Worm (Caenorhabditis elegans) whole organism, mixed stage, embryonic: Measurements from ENCODE around the gene wah-1.

ENCODE experiments used
- M03D4.4 ChIP-seq: sonication (generic microtip); optimal IDR thresholded peaks from 2 replicates; lab custom pipeline; 2017; ENCODE audit warnings: mild to moderate bottlenecking, missing genetic modification characterization, missing compliant biosample characterization
- blmp-1 ChIP-seq: fragments of 150-350 bp; optimal IDR thresholded peaks from 2 replicates; lab custom pipeline; 2014; ENCODE audit warnings: missing biosample characterization, missing genetic modification characterization
- ceh-43 ChIP-seq: fragments of 200-800 bp; sonication (Bioruptor generic); optimal IDR thresholded peaks from 2 replicates; lab custom pipeline; 2018; ENCODE audit warnings: mild to moderate bottlenecking, missing genetic modification characterization, moderate library complexity, missing compliant biosample characterization
- ceh-83 ChIP-seq: fragments of 200-800 bp; sonication (Bioruptor generic); optimal IDR thresholded peaks from 2 replicates; lab custom pipeline; 2018; ENCODE audit warnings: mild to moderate bottlenecking, missing genetic modification characterization, missing compliant biosample characterization
- cnd-1 ChIP-seq: fragments of 200-800 bp; sonication (Bioruptor generic); optimal IDR thresholded peaks from 2 replicates; lab custom pipeline; 2018; ENCODE audit warnings: mild to moderate bottlenecking, missing genetic modification characterization, missing compliant biosample characterization
- drap-1 ChIP-seq: fragments of 200-800 bp; sonication (Bioruptor generic); optimal IDR thresholded peaks from 3 replicates; lab custom pipeline; 2018; ENCODE audit warnings: mild to moderate bottlenecking, missing genetic modification characterization, missing compliant biosample characterization
- elt-1 ChIP-seq: sonication (generic microtip); optimal IDR thresholded peaks from 2 replicates; lab custom pipeline; 2017; ENCODE audit warnings: missing genetic modification characterization, mild to moderate bottlenecking, missing compliant biosample characterization, antibody characterized with exemption, moderate library complexity, borderline replicate concordance; ENCODE audit not compliant: insufficient read depth
- ham-2 ChIP-seq: fragments of 200-800 bp; sonication (Bioruptor generic); optimal IDR thresholded peaks from 2 replicates; lab custom pipeline; 2018; ENCODE audit warnings: mild to moderate bottlenecking, missing genetic modification characterization, missing compliant biosample characterization
- hlh-1 ChIP-seq: fragments of 150-350 bp; optimal IDR thresholded peaks from 2 replicates; lab custom pipeline; 2014; ENCODE audit warnings: missing biosample characterization, missing genetic modification reagents, missing genetic modification characterization
- lin-13 ChIP-seq: fragments of 150-350 bp; optimal IDR thresholded peaks from 2 replicates; lab custom pipeline; 2014; ENCODE audit warnings: missing biosample characterization, missing genetic modification characterization
- lin-32 ChIP-seq: fragments of 200-800 bp; sonication (Bioruptor generic); optimal IDR thresholded peaks from 2 replicates; lab custom pipeline; 2018; ENCODE audit warnings: mild to moderate bottlenecking, missing genetic modification characterization, missing compliant biosample characterization
- lsy-2 ChIP-seq: fragments of 150-350 bp; optimal IDR thresholded peaks from 2 replicates; lab custom pipeline; 2014; ENCODE audit warnings: missing biosample characterization, missing genetic modification characterization
- mab-5 ChIP-seq: fragments of 150-350 bp; optimal IDR thresholded peaks from 2 replicates; lab custom pipeline; 2014; ENCODE audit warnings: missing biosample characterization, missing genetic modification characterization
- mep-1 ChIP-seq: fragments of 150-350 bp; optimal IDR thresholded peaks from 2 replicates; lab custom pipeline; 2017; ENCODE audit warnings: missing biosample characterization, missing genetic modification reagents, missing genetic modification characterization, inconsistent platforms
- mls-2 ChIP-seq: sonication (generic microtip); optimal IDR thresholded peaks from 2 replicates; lab custom pipeline; 2016; ENCODE audit warnings: mild to moderate bottlenecking, missing genetic modification characterization, moderate library complexity, missing compliant biosample characterization
- nhr-12 ChIP-seq: fragments of 150-350 bp; optimal IDR thresholded peaks from 2 replicates; lab custom pipeline; 2014; ENCODE audit warnings: missing biosample characterization, missing genetic modification characterization
- nhr-2 ChIP-seq: fragments of 150-350 bp; optimal IDR thresholded peaks from 2 replicates; lab custom pipeline; 2014; ENCODE audit warnings: missing biosample characterization, missing genetic modification characterization
- nhr-237 ChIP-seq: fragments of 150-350 bp; optimal IDR thresholded peaks from 2 replicates; lab custom pipeline; 2014; ENCODE audit warnings: missing biosample characterization, missing genetic modification characterization
- nhr-28 ChIP-seq: fragments of 150-350 bp; optimal IDR thresholded peaks from 2 replicates; lab custom pipeline; 2014; ENCODE audit warnings: missing biosample characterization, missing genetic modification characterization
- nhr-76 ChIP-seq: sonication (generic microtip); optimal IDR thresholded peaks from 2 replicates; lab custom pipeline; 2017; ENCODE audit warnings: missing biosample characterization, missing genetic modification characterization
- pha-4 ChIP-seq: fragments of 150-350 bp; optimal IDR thresholded peaks from 2 replicates; lab custom pipeline; 2018; ENCODE audit warnings: missing biosample characterization, missing genetic modification reagents, missing genetic modification characterization
- sem-2 ChIP-seq: fragments of 200-800 bp; sonication (Bioruptor generic); optimal IDR thresholded peaks from 2 replicates; lab custom pipeline; 2018; ENCODE audit warnings: mild to moderate bottlenecking, missing genetic modification characterization, missing compliant biosample characterization
- snpc-4 ChIP-seq: fragments of 150-350 bp; optimal IDR thresholded peaks from 2 replicates; lab custom pipeline; 2014; ENCODE audit warnings: missing biosample characterization, missing genetic modification characterization
- sptf-1 ChIP-seq: sonication (generic microtip); optimal IDR thresholded peaks from 2 replicates; lab custom pipeline; 2017; ENCODE audit warnings: mild to moderate bottlenecking, missing genetic modification characterization, moderate library complexity, missing compliant biosample characterization
- tbx-8 ChIP-seq: fragments of 200-800 bp; sonication (Bioruptor generic); optimal IDR thresholded peaks from 2 replicates; lab custom pipeline; 2018; ENCODE audit warnings: mild to moderate bottlenecking, missing genetic modification characterization, moderate library complexity, missing compliant biosample characterization
- unc-120 ChIP-seq: sonication (generic microtip); optimal IDR thresholded peaks from 2 replicates; lab custom pipeline; 2017; ENCODE audit warnings: missing genetic modification characterization, missing compliant biosample characterization; ENCODE audit not compliant: poor library complexity, severe bottlenecking
- unc-39 ChIP-seq: fragments of 150-350 bp; optimal IDR thresholded peaks from 2 replicates; lab custom pipeline; 2014; ENCODE audit warnings: missing biosample characterization, missing genetic modification characterization
- unc-62 ChIP-seq: fragments of 150-350 bp; optimal IDR thresholded peaks from 2 replicates; lab custom pipeline; 2014; ENCODE audit warnings: missing biosample characterization, missing genetic modification reagents, missing genetic modification characterization
- ztf-11 ChIP-seq: fragments of 150-350 bp; optimal IDR thresholded peaks from 2 replicates; lab custom pipeline; 2014; ENCODE audit warnings: missing biosample characterization, missing genetic modification characterization

wah-1 gene

DNA sequence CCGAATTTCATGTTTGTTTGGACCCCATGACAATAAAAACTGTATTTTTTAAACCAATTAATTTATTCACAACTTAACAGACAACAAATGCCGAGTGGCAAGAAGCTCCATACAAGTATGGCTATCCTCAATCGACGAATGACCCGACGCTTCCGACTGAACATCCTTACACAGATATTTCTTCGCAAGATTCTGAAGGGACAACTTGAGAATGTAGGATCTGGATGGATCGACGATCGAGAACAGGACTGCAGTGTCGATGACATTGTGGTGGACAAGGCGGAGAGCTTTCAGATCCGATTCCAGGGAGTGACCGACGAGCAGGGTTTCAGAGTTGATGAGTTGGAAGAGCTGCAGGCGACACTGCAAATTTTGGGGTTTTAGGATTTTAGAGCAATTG is 9.6 kb downstream of the wah-1 start:
- TF ChIP-seq lin-32 (no peak), nhr-12 (tag; lab: Kevin White, UChicago) (no peak)

DNA sequence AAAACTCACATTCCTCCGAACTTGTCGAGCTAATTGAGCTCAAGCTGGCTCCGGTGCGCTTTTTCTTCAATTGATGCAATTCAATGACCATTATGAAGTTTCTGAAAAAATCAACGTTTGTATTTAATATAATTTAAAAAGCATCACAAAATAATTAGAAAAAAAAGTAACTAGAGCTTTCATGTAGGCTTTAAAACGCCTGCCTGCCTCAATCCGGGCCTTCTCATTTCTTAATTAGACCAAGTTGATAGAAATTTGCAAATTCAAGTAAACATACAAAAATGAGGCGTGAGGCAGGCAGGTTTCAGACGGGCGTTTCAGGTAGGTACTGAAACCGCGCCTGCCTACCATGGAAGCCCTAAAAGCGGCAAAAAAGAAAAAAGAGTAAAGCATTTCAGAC is 12.9 kb downstream of the wah-1 start, which contains the start of gene Y56A3A.33:
Gene Y56A3A.33, minus strand, starts transcription at position 101 of the 400 bp plus-strand sequence.
- TF ChIP-seq ceh-83 (GFP tag; lab: Kevin White, UChicago) (no peak), nhr-28 (tag; lab: Kevin White, UChicago) (no peak), sptf-1 (tag; lab: Kevin White, UChicago) (no peak)

DNA sequence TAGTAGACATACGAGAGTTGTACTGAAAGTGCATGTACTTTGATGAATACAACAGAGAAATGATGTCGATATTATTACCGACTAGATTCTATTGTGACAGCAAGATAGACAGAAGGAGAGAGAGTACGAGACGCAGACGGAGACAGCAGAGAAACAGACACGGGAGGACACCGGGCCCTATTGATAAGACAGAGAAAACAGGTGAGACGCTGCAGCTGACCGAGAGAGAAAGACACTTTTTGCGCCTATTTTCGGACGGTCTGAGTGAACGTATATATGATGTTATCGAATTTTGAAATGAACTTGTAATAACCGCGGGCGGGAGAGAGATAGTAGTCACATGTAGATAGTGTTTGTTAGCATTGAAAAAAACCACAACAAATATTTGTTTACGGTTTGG is 13.3 kb downstream of the wah-1 start:
- TF ChIP-seq mls-2, result no peak
- TF ChIP-seq M03D4.4 (tag; lab: Kevin White, UChicago), result no peak
- no peak for TF ChIP-seq nhr-76
- TF ChIP-seq lin-32, result no peak
- TF ChIP-seq pha-4 (tag; lab: Kevin White, UChicago), result peak; percentile 15
- peak; percentile 73 for TF ChIP-seq elt-1
- TF ChIP-seq sem-2, result no peak
- TF ChIP-seq blmp-1 (tag; lab: Kevin White, UChicago), result no peak
- no peak for TF ChIP-seq ceh-83 (GFP tag; lab: Kevin White, UChicago)
- peak; percentile 35 for TF ChIP-seq hlh-1
- TF ChIP-seq unc-120 (tag; lab: Kevin White, UChicago), result peak; percentile 8

DNA sequence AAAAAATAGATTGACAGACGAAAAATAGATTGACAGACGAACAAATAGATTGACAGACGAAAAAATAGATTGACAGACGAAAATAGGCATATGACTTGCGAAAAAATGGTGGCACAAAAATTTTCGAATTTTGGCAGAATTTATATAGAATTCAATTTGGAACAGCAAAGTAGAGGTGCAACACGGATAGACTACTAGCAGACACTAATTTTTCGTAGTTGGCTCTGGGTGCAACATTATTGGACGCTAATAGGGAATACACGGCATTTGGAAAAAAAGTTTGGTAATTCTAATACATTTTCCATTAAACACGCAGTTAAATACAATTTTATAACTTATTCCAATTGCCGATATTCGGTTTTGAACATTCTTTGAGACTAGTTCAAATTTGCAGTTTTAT is 19.4 kb downstream of the wah-1 start:
- TF ChIP-seq pha-4 (tag; lab: Kevin White, UChicago) (no peak), lin-13 (tag; lab: Kevin White, UChicago) (no peak)
- TF ChIP-seq, all 35 proteins: peak for 0

DNA sequence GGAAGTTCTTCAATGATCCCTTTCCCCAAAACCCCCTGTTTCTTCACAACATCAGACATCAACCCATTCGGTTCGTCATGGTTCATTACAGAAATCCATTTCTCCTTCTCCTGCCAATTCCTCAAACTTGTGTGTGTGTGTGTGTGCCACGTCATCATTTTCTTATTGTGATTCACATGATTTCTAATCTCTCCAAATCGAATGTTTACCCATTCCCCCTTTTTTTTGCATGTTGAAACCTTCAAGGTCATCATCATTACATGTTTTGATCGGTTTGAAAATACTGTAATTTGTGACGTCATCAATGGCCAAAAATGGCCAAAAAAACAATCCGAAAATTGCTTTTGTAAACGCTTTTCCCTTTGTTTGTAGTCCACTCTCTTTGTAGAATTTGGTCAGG is 19.8 kb downstream of the wah-1 start:
- TF ChIP-seq ham-2, result no peak
- TF ChIP-seq mab-5 (tag; lab: Kevin White, UChicago), result no peak
- TF ChIP-seq, all 35 proteins: peak for 0

DNA sequence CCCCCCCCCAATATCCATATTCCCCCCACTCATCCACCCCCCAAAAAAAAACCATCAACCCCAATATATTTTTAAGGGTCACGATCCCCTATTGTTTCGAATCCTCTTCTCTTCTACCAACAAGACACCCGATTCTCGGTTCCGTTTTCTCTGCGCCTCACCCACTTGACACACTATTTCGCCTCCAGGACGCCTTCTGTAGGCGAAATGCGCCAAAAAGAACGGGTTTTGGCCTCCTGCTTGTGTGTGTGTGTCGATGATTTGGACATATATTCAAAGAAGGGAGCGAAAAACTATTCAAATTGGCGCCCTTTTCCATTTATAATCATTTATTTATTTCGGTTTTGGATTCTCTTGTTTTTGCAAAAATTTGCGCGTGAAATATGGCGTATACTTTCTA is 23.1 kb downstream of the wah-1 start:
- TF ChIP-seq drap-1, result no peak
- no peak for TF ChIP-seq mep-1 (tag; lab: Kevin White, UChicago)
- no peak for TF ChIP-seq tbx-8 (GFP tag; lab: Kevin White, UChicago)
- no peak for TF ChIP-seq nhr-2 (tag; lab: Kevin White, UChicago)
- TF ChIP-seq snpc-4 (tag; lab: Kevin White, UChicago), result no peak
- TF ChIP-seq unc-39, result no peak
- TF ChIP-seq nhr-12 (tag; lab: Kevin White, UChicago), result no peak
- TF ChIP-seq cnd-1 (tag; lab: Kevin White, UChicago), result no peak
- TF ChIP-seq lin-13 (tag; lab: Kevin White, UChicago), result no peak
- TF ChIP-seq lsy-2 (tag; lab: Kevin White, UChicago), result no peak
- no peak for TF ChIP-seq hlh-1

DNA sequence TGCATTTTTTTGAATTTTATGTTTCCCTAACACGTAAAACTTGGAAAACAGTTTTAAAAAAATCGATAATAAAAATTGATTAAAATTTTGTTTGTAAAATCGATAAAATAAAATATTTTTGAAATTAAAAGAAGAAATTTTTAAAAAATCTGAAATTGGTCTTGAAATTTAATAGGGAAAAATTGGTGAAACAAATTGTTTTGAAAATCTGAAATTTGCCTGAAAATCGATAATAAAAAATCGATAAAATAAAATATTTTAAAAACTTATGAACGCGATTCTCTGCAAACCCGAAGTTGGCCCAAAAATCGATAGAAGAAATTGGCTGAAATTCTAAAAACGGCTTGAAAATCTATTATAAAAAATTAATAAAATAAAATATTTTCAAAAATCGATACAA is 23.8 kb downstream of the wah-1 start:
- TF ChIP-seq unc-62 (GFP tag; lab: Kevin White, UChicago) (no peak), sem-2 (no peak), blmp-1 (tag; lab: Kevin White, UChicago) (no peak), pha-4 (tag; lab: Kevin White, UChicago) (no peak), nhr-12 (tag; lab: Kevin White, UChicago) (no peak), ztf-11 (no peak), ceh-43 (GFP tag; lab: Kevin White, UChicago) (no peak), sptf-1 (tag; lab: Kevin White, UChicago) (no peak), lsy-2 (tag; lab: Kevin White, UChicago) (no peak), drap-1 (no peak), mep-1 (tag; lab: Kevin White, UChicago) (no peak), ceh-83 (GFP tag; lab: Kevin White, UChicago) (no peak), mab-5 (tag; lab: Kevin White, UChicago) (no peak), nhr-237 (tag; lab: Kevin White, UChicago) (no peak), cnd-1 (tag; lab: Kevin White, UChicago) (no peak)
